Worm (Caenorhabditis elegans) whole organism, L1 larva: ENCODE results near the gene F28H6.8.
A peak's percentile ranks its signal among the peaks of the same experiment; 100 is the strongest.

ENCODE experiments used
- C16A3.4 ChIP-seq: fragments of 150-350 bp; optimal IDR thresholded peaks from 2 replicates; lab custom pipeline; 2014; ENCODE audit warnings: missing biosample characterization, missing genetic modification characterization
- Y116A8C.19 ChIP-seq: sonication (generic microtip); optimal IDR thresholded peaks from 2 replicates; lab custom pipeline; 2016; ENCODE audit warnings: missing compliant biosample characterization, missing genetic modification characterization, borderline replicate concordance
- alr-1 ChIP-seq: fragments of 200-800 bp; sonication (Bioruptor generic); optimal IDR thresholded peaks from 2 replicates; lab custom pipeline; 2018; ENCODE audit warnings: borderline replicate concordance, mild to moderate bottlenecking, missing genetic modification characterization, missing compliant biosample characterization
- ceh-8 ChIP-seq: fragments of 200-800 bp; sonication (Bioruptor generic); optimal IDR thresholded peaks from 2 replicates; lab custom pipeline; 2018; ENCODE audit warnings: mild to moderate bottlenecking, missing genetic modification characterization, moderate library complexity, missing compliant biosample characterization
- ceh-82 ChIP-seq, 3 experiments: fragments of 150-350 bp in 1 of 3; sonication (generic microtip) in 2 of 3; optimal IDR thresholded peaks; 2 replicates each; lab custom pipeline; 2014 to 2017; ENCODE audit warnings: missing biosample characterization in 3 of 3, missing genetic modification characterization in 3 of 3
- dpl-1 ChIP-seq, 3 experiments: fragments of 150-350 bp in 2 of 3; sonication (generic microtip) in 1 of 3; optimal IDR thresholded peaks; 2 replicates each; lab custom pipeline; 2014 to 2017; ENCODE audit warnings: missing biosample characterization in 3 of 3, missing genetic modification characterization in 3 of 3, missing genetic modification reagents in 3 of 3
- efl-1 ChIP-seq, 4 experiments: fragments of 150-350 bp; optimal IDR thresholded peaks in 3 of 4; peaks in 1 of 4; 1 replicate in 1 of 4; 2 replicates in 3 of 4; lab custom pipeline; 2014; ENCODE audit warnings: missing biosample characterization in 2 of 4, missing genetic modification characterization in 2 of 4, missing genetic modification reagents in 2 of 4
- efl-3 ChIP-seq: fragments of 200-800 bp; sonication (Bioruptor generic); optimal IDR thresholded peaks from 2 replicates; lab custom pipeline; 2018; ENCODE audit warnings: mild to moderate bottlenecking, missing genetic modification characterization, missing compliant biosample characterization
- elt-2 ChIP-seq: sonication (generic microtip); optimal IDR thresholded peaks from 2 replicates; lab custom pipeline; 2016; ENCODE audit warnings: missing genetic modification characterization, mild to moderate bottlenecking, inconsistent platforms, missing compliant biosample characterization, missing genetic modification reagents
- elt-3 ChIP-seq, 6 experiments: fragments of 150-350 bp in 1 of 6; sonication (generic microtip); optimal IDR thresholded peaks; 2 replicates each; lab custom pipeline; 2017 to 2018; ENCODE audit warnings: missing biosample characterization in 6 of 6, missing genetic modification characterization in 6 of 6, inconsistent platforms in 1 of 6
- fkh-10 ChIP-seq: sonication (generic microtip); optimal IDR thresholded peaks from 2 replicates; lab custom pipeline; 2017; ENCODE audit warnings: missing biosample characterization, missing genetic modification reagents, missing genetic modification characterization
- fkh-4 ChIP-seq: sonication (generic microtip); optimal IDR thresholded peaks from 2 replicates; lab custom pipeline; 2016; ENCODE audit warnings: missing compliant biosample characterization, missing genetic modification characterization, borderline replicate concordance
- fkh-8 ChIP-seq: sonication (generic microtip); optimal IDR thresholded peaks from 2 replicates; lab custom pipeline; 2016; ENCODE audit warnings: mild to moderate bottlenecking, missing genetic modification characterization, missing compliant biosample characterization
- grh-1 ChIP-seq: fragments of 200-800 bp; sonication (Bioruptor generic); IDR thresholded peaks from 2 replicates; pipeline ENCODE4 v1.3.6; 2022; ENCODE audit warnings: missing genetic modification reagents, missing genetic modification characterization, missing compliant biosample characterization
- hlh-17 ChIP-seq: fragments of 200-800 bp; sonication (Bioruptor generic); optimal IDR thresholded peaks from 2 replicates; lab custom pipeline; 2018; ENCODE audit warnings: missing genetic modification characterization, mild to moderate bottlenecking, missing compliant biosample characterization, moderate library complexity, borderline replicate concordance
- hlh-4 ChIP-seq: sonication (generic microtip); optimal IDR thresholded peaks from 2 replicates; lab custom pipeline; 2016; ENCODE audit warnings: mild to moderate bottlenecking, missing genetic modification characterization, missing compliant biosample characterization
- hpl-2 ChIP-seq: fragments of 150-350 bp; optimal IDR thresholded peaks from 2 replicates; lab custom pipeline; 2014; ENCODE audit warnings: missing biosample characterization, missing genetic modification reagents, missing genetic modification characterization
- irx-1 ChIP-seq: sonication (generic microtip); optimal IDR thresholded peaks from 2 replicates; lab custom pipeline; 2016; ENCODE audit warnings: missing genetic modification characterization, missing compliant biosample characterization
- jun-1 ChIP-seq: fragments of 150-350 bp; optimal IDR thresholded peaks from 2 replicates; lab custom pipeline; 2014; ENCODE audit warnings: missing biosample characterization, missing genetic modification reagents, missing genetic modification characterization
- lin-14 ChIP-seq: fragments of 200-800 bp; sonication (Bioruptor generic); optimal IDR thresholded peaks from 2 replicates; lab custom pipeline; 2018; ENCODE audit warnings: mild to moderate bottlenecking, missing genetic modification characterization, moderate library complexity, missing compliant biosample characterization
- lin-15B ChIP-seq: fragments of 150-350 bp; sonication (generic microtip); optimal IDR thresholded peaks from 3 replicates; lab custom pipeline; 2014; ENCODE audit warnings: missing biosample characterization, missing genetic modification characterization
- lin-35 ChIP-seq, 2 experiments: fragments of 150-350 bp; optimal IDR thresholded peaks; 2 replicates each; lab custom pipeline; 2014; ENCODE audit warnings: missing biosample characterization in 2 of 2, missing genetic modification characterization in 2 of 2, missing genetic modification reagents in 2 of 2
- mdl-1 ChIP-seq, 2 experiments: fragments of 150-350 bp; optimal IDR thresholded peaks; 2 replicates each; lab custom pipeline; 2014 to 2017; ENCODE audit warnings: missing biosample characterization in 2 of 2, missing genetic modification characterization in 2 of 2, inconsistent platforms in 1 of 2
- mep-1 ChIP-seq: fragments of 150-350 bp; optimal IDR thresholded peaks from 2 replicates; lab custom pipeline; 2014; ENCODE audit warnings: missing biosample characterization, missing genetic modification characterization
- nhr-11 ChIP-seq: fragments of 150-350 bp; optimal IDR thresholded peaks from 2 replicates; lab custom pipeline; 2014; ENCODE audit warnings: missing biosample characterization, missing genetic modification characterization
- nhr-19 ChIP-seq: fragments of 200-800 bp; sonication (Bioruptor generic); conservative IDR thresholded peaks from 2 replicates; pipeline ENCODE4 v1.3.6; 2022; ENCODE audit warnings: missing genetic modification characterization, missing compliant biosample characterization
- nhr-20 ChIP-seq: sonication (generic microtip); optimal IDR thresholded peaks from 2 replicates; lab custom pipeline; 2016; ENCODE audit warnings: mild to moderate bottlenecking, missing genetic modification characterization, missing compliant biosample characterization
- nhr-237 ChIP-seq: fragments of 150-350 bp; optimal IDR thresholded peaks from 2 replicates; lab custom pipeline; 2014; ENCODE audit warnings: missing biosample characterization, missing genetic modification characterization
- nhr-47 ChIP-seq: sonication (generic microtip); optimal IDR thresholded peaks from 2 replicates; lab custom pipeline; 2016; ENCODE audit warnings: mild to moderate bottlenecking, missing genetic modification characterization, moderate library complexity, missing compliant biosample characterization
- nhr-71 ChIP-seq: sonication (generic microtip); optimal IDR thresholded peaks from 2 replicates; lab custom pipeline; 2016; ENCODE audit warnings: mild to moderate bottlenecking, missing genetic modification characterization, moderate library complexity, missing compliant biosample characterization
- nhr-85 ChIP-seq: sonication (generic microtip); peaks from one replicate; lab custom pipeline; 2016; ENCODE audit warnings: missing genetic modification characterization, inconsistent platforms, missing compliant biosample characterization
- snpc-4 ChIP-seq: fragments of 150-350 bp; optimal IDR thresholded peaks from 2 replicates; lab custom pipeline; 2014; ENCODE audit warnings: missing biosample characterization, missing genetic modification characterization
- swsn-7 ChIP-seq: sonication (generic microtip); optimal IDR thresholded peaks from 2 replicates; lab custom pipeline; 2016; ENCODE audit warnings: missing genetic modification characterization, missing compliant biosample characterization
- tlp-1 ChIP-seq: fragments of 150-350 bp; optimal IDR thresholded peaks from 2 replicates; lab custom pipeline; 2014; ENCODE audit warnings: missing biosample characterization, missing genetic modification characterization
- unc-130 ChIP-seq: fragments of 150-350 bp; optimal IDR thresholded peaks from 2 replicates; lab custom pipeline; 2017; ENCODE audit warnings: missing biosample characterization, missing genetic modification characterization, inconsistent platforms
- zip-4 ChIP-seq: fragments of 200-800 bp; sonication (Bioruptor generic); optimal IDR thresholded peaks from 2 replicates; lab custom pipeline; 2018; ENCODE audit warnings: mild to moderate bottlenecking, missing genetic modification characterization, moderate library complexity, missing compliant biosample characterization
- ztf-4 ChIP-seq: fragments of 150-350 bp; optimal IDR thresholded peaks from 2 replicates; lab custom pipeline; 2014; ENCODE audit warnings: missing biosample characterization, missing genetic modification characterization

The F28H6.8 gene

ce11 chrX:14146740-14147140, 12.6 kb upstream of the F28H6.8 start (continued):
- TF ChIP-seq fkh-4 (no peak), hlh-4 (no peak), snpc-4 (tag; lab: Kevin White, UChicago) (no peak), irx-1 (tag; lab: Kevin White, UChicago) (no peak), nhr-47 (tag; lab: Kevin White, UChicago) (peak; percentile 77), swsn-7 (tag; lab: Kevin White, UChicago) (peak; percentile 75), fkh-8 (peak; percentile 84), nhr-11 (tag; lab: Kevin White, UChicago) (peak; percentile 51), C16A3.4 (peak; percentile 86), fkh-10 (GFP tag; lab: Kevin White, UChicago) (peak; percentile 70), jun-1 (tag; lab: Kevin White, UChicago) (peak; percentile 43), ceh-8 (no peak), nhr-237 (tag; lab: Kevin White, UChicago) (peak; percentile 52), efl-3 (no peak)
- TF ChIP-seq, all 84 proteins: peak for 44

ce11 chrX:14145634-14146033, 11.5 kb upstream of the F28H6.8 start:
- TF ChIP-seq zip-4 (GFP tag; lab: Kevin White, UChicago) = no peak
- TF ChIP-seq nhr-71 (tag; lab: Kevin White, UChicago) = no peak
- TF ChIP-seq C16A3.4 = peak; percentile 33
- no peak for TF ChIP-seq nhr-85 (tag; lab: Kevin White, UChicago)
- TF ChIP-seq mep-1 = no peak
- TF ChIP-seq hpl-2 (GFP tag; lab: Kevin White, UChicago) = no peak
- no peak for TF ChIP-seq alr-1 (tag; lab: Kevin White, UChicago)
- peak in 1 of 2 experiments; percentile 11 for TF ChIP-seq mdl-1 (tag; optimal IDR thresholded peaks at IDR 0.05; lab: Kevin White, UChicago)
- no peak for TF ChIP-seq lin-15B (tag; lab: Kevin White, UChicago)
- TF ChIP-seq ztf-4 (tag; lab: Kevin White, UChicago) = no peak
- no peak for TF ChIP-seq elt-3 (tag; optimal IDR thresholded peaks at IDR 0.05; lab: Kevin White, UChicago)
- peak; percentile 21 for TF ChIP-seq elt-2
- peak; percentile 21 for TF ChIP-seq lin-14 (GFP tag; lab: Kevin White, UChicago)
- peak in 1 of 2 experiments; percentile 37 for TF ChIP-seq lin-35 (GFP tag; optimal IDR thresholded peaks at IDR 0.05; lab: Kevin White, UChicago)
- no peak for TF ChIP-seq Y116A8C.19 (tag; lab: Kevin White, UChicago)
- TF ChIP-seq grh-1 (GFP tag; lab: Robert Waterston, UW) = no peak
- no peak for TF ChIP-seq tlp-1 (tag; lab: Kevin White, UChicago)
- TF ChIP-seq jun-1 (tag; lab: Kevin White, UChicago) = no peak
- no peak for TF ChIP-seq ceh-82 (tag; optimal IDR thresholded peaks at IDR 0.05; lab: Kevin White, UChicago)
- no peak for TF ChIP-seq hlh-17

- TF ChIP-seq nhr-20 (tag; lab: Kevin White, UChicago) (no peak), nhr-19 (no peak), hpl-2 (GFP tag; lab: Kevin White, UChicago) (no peak), tlp-1 (tag; lab: Kevin White, UChicago) (no peak), unc-130 (tag; lab: Kevin White, UChicago) (no peak)
Observed at ce11 chrX:14141896-14142392, 7.8 kb upstream of the F28H6.8 start, which contains the start of gene ceh-89. Gene ceh-89, plus strand, starts transcription at chrX:14141946.

- TF ChIP-seq lin-35 (GFP tag; optimal IDR thresholded peaks at IDR 0.05; lab: Kevin White, UChicago) = peak in 1 of 2 experiments; percentile 16
- no peak for TF ChIP-seq efl-1 (optimal IDR thresholded peaks at IDR 0.05; lab: Kevin White, UChicago)
- peak; percentile 13 to 92 for TF ChIP-seq efl-1 (GFP tag; optimal IDR thresholded peaks at IDR 0.05 in 1 of 2; lab: Kevin White, UChicago)
- TF ChIP-seq grh-1 (GFP tag; lab: Robert Waterston, UW) = no peak
- peak in 1 of 3 experiments; percentile 41 for TF ChIP-seq dpl-1 (GFP tag; optimal IDR thresholded peaks at IDR 0.05; lab: Kevin White, UChicago)
- TF ChIP-seq, all 84 proteins: peak for 3
Observed at ce11 chrX:14141344-14141841, 7.2 kb upstream of the F28H6.8 start.
